Fruit fly (Drosophila melanogaster) whole organism, pupa: ENCODE measurements around the gene Crg-1.
A peak's percentile ranks its signal among the peaks of the same experiment; 100 is the strongest.
"Not testable (repeated sequence)": the region's sequence is repeated elsewhere in the genome, so short reads cannot be mapped to it uniquely, and the experiment has no call there.

Experiments
- CG10348 ChIP-seq: fragments of 200-800 bp; sonication (Bioruptor generic); IDR thresholded peaks from 2 replicates; pipeline ENCODE4 v1.3.6; 2022; ENCODE audit warnings: missing biosample characterization, missing genetic modification characterization
- CG12605 ChIP-seq: fragments of 200-800 bp; sonication (Bioruptor generic); IDR thresholded peaks from 2 replicates; pipeline ENCODE4 v1.3.6; 2022; ENCODE audit warnings: missing biosample characterization, missing genetic modification characterization
- CG13204 ChIP-seq: fragments of 200-800 bp; sonication (Bioruptor generic); optimal IDR thresholded peaks from 2 replicates; lab custom pipeline; 2018; ENCODE audit warnings: missing biosample characterization, mild to moderate bottlenecking, missing genetic modification characterization, moderate library complexity
- CG14655 ChIP-seq: fragments of 200-800 bp; sonication (Bioruptor generic); optimal IDR thresholded peaks from 3 replicates; lab custom pipeline; 2017; ENCODE audit warnings: mild to moderate bottlenecking, missing biosample characterization, missing genetic modification reagents, missing genetic modification characterization
- CG15710 ChIP-seq: fragments of 200-800 bp; sonication (Bioruptor generic); optimal IDR thresholded peaks from 2 replicates; lab custom pipeline; 2018; ENCODE audit warnings: missing biosample characterization, mild to moderate bottlenecking, missing genetic modification characterization, moderate library complexity
- CG17806 ChIP-seq: fragments of 200-800 bp; sonication (Bioruptor generic); optimal IDR thresholded peaks from 2 replicates; lab custom pipeline; 2018; ENCODE audit warnings: missing biosample characterization, mild to moderate bottlenecking, missing genetic modification characterization, moderate library complexity
- CG32121 ChIP-seq: fragments of 200-800 bp; sonication (Bioruptor generic); IDR thresholded peaks from 2 replicates; pipeline ENCODE4 v1.3.6; 2022; ENCODE audit warnings: missing biosample characterization, missing genetic modification characterization
- CG34367 ChIP-seq: fragments of 200-800 bp; sonication (Bioruptor generic); optimal IDR thresholded peaks from 2 replicates; lab custom pipeline; 2018; ENCODE audit warnings: missing biosample characterization, mild to moderate bottlenecking, missing genetic modification characterization
- CG4496 ChIP-seq: fragments of 200-800 bp; sonication (Bioruptor generic); IDR thresholded peaks from 3 replicates; pipeline ENCODE4 v1.3.6; 2022; ENCODE audit warnings: missing biosample characterization, missing genetic modification characterization
- CG8159 ChIP-seq: fragments of 200-800 bp; sonication (Bioruptor generic); optimal IDR thresholded peaks from 3 replicates; lab custom pipeline; 2018; ENCODE audit warnings: missing biosample characterization, mild to moderate bottlenecking, missing genetic modification characterization, moderate library complexity
- CG8301 ChIP-seq: fragments of 200-800 bp; sonication (Bioruptor generic); optimal IDR thresholded peaks from 2 replicates; lab custom pipeline; 2018; ENCODE audit warnings: missing biosample characterization, mild to moderate bottlenecking, missing genetic modification characterization
- CG9948 ChIP-seq: fragments of 200-800 bp; sonication (Bioruptor generic); optimal IDR thresholded peaks from 2 replicates; lab custom pipeline; 2018; ENCODE audit warnings: missing biosample characterization, mild to moderate bottlenecking, missing genetic modification characterization, moderate library complexity
- D1 ChIP-seq: fragments of 200-800 bp; sonication (Bioruptor generic); optimal IDR thresholded peaks from 2 replicates; lab custom pipeline; 2018; ENCODE audit warnings: missing biosample characterization, mild to moderate bottlenecking, missing genetic modification characterization, moderate library complexity
- EcR ChIP-seq: fragments of 200-800 bp; sonication (Bioruptor generic); optimal IDR thresholded peaks from 3 replicates; lab custom pipeline; 2019; ENCODE audit warnings: missing biosample characterization, missing genetic modification characterization, mild to moderate bottlenecking, moderate library complexity, missing genetic modification reagents
- Ets98B ChIP-seq: fragments of 200-800 bp; sonication (Bioruptor generic); IDR thresholded peaks from 2 replicates; pipeline ENCODE4 v1.3.6; 2022; ENCODE audit warnings: missing biosample characterization, missing genetic modification characterization
- Pif1A ChIP-seq: fragments of 200-800 bp; sonication (Bioruptor generic); optimal IDR thresholded peaks from 3 replicates; lab custom pipeline; 2016; ENCODE audit warnings: missing biosample characterization, missing genetic modification characterization
- Pif1B ChIP-seq: fragments of 200-800 bp; sonication (Bioruptor generic); optimal IDR thresholded peaks from 3 replicates; lab custom pipeline; 2016; ENCODE audit warnings: missing biosample characterization, missing genetic modification characterization
- Snoo ChIP-seq: fragments of 200-800 bp; sonication (Bioruptor generic); optimal IDR thresholded peaks from 3 replicates; lab custom pipeline; 2017; ENCODE audit warnings: missing biosample characterization, mild to moderate bottlenecking, missing genetic modification characterization, inconsistent platforms
- fd96Ca ChIP-seq: fragments of 200-800 bp; sonication (Bioruptor generic); IDR thresholded peaks from 3 replicates; pipeline ENCODE4 v1.3.6; 2022; ENCODE audit warnings: missing biosample characterization, missing genetic modification characterization
- gl ChIP-seq: fragments of 200-800 bp; sonication (Bioruptor generic); optimal IDR thresholded peaks from 2 replicates; lab custom pipeline; 2018; ENCODE audit warnings: missing biosample characterization, mild to moderate bottlenecking, missing genetic modification characterization
- rn ChIP-seq: fragments of 200-800 bp; sonication (Bioruptor generic); IDR thresholded peaks from 2 replicates; pipeline ENCODE4 v1.3.6; 2022; ENCODE audit warnings: missing biosample characterization, missing genetic modification characterization

Crg-1 gene

dm6 chrX:3780884-3781283 is 12.1 kb upstream of the Crg-1 start:
- TF ChIP-seq CG17806 (tag; lab: Kevin White, UChicago) (no peak), fd96Ca (peak; percentile 8; the same call in 1 of the 3 replicates), Pif1A (no peak), gl (tag; lab: Kevin White, UChicago) (no peak), CG12605 (GFP tag; lab: Robert Waterston, UW) (0 out of 2 replicates have a peak, but pooled peaks have one; percentile 25), Ets98B (GFP tag; lab: Robert Waterston, UW) (0 out of 2 replicates have a peak, but pooled peaks have one; percentile 54), EcR (GFP tag; lab: Kevin White, UChicago) (peak; percentile 52), CG32121 (GFP tag; lab: Robert Waterston, UW) (no peak; the same call in 1 of the 2 replicates)

- no peak for TF ChIP-seq fd96Ca
- no peak for TF ChIP-seq gl (tag; lab: Kevin White, UChicago)
- no peak for TF ChIP-seq Snoo (tag; lab: Kevin White, UChicago)
- no peak for TF ChIP-seq CG13204 (GFP tag; lab: Kevin White, UChicago)
- no peak for TF ChIP-seq CG12605 (GFP tag; lab: Robert Waterston, UW)
- no peak for TF ChIP-seq Pif1A
- TF ChIP-seq Pif1B (GFP tag; lab: Kevin White, UChicago): no peak
- TF ChIP-seq CG4496 (GFP tag; lab: Robert Waterston, UW): no peak
- no peak for TF ChIP-seq EcR (GFP tag; lab: Kevin White, UChicago)
- no peak for TF ChIP-seq rn (GFP tag; lab: Robert Waterston, UW)
- no peak for TF ChIP-seq CG14655 (GFP tag; lab: Kevin White, UChicago)
- no peak for TF ChIP-seq D1
- no peak for TF ChIP-seq CG17806 (tag; lab: Kevin White, UChicago)
- TF ChIP-seq CG32121 (GFP tag; lab: Robert Waterston, UW): no peak
- no peak for TF ChIP-seq CG34367
- TF ChIP-seq CG8301: no peak
Observed at dm6 chrX:3788432-3788831, 4.6 kb upstream of the Crg-1 start.

- no peak for TF ChIP-seq CG17806 (tag; lab: Kevin White, UChicago)
- no peak for TF ChIP-seq fd96Ca
- TF ChIP-seq Ets98B (GFP tag; lab: Robert Waterston, UW): no peak
- TF ChIP-seq CG32121 (GFP tag; lab: Robert Waterston, UW): no peak
- TF ChIP-seq Snoo (tag; lab: Kevin White, UChicago): no peak
- no peak for TF ChIP-seq CG13204 (GFP tag; lab: Kevin White, UChicago)
- TF ChIP-seq CG15710 (tag; lab: Kevin White, UChicago): no peak
- TF ChIP-seq gl (tag; lab: Kevin White, UChicago): no peak
- TF ChIP-seq D1: no peak
- no peak for TF ChIP-seq CG9948 (tag; lab: Kevin White, UChicago)
- TF ChIP-seq CG4496 (GFP tag; lab: Robert Waterston, UW): no peak
- no peak for TF ChIP-seq Pif1B (GFP tag; lab: Kevin White, UChicago)
- no peak for TF ChIP-seq Pif1A
- no peak for TF ChIP-seq EcR (GFP tag; lab: Kevin White, UChicago)
- no peak for TF ChIP-seq CG10348 (GFP tag; lab: Robert Waterston, UW)
- no peak for TF ChIP-seq CG8301
Observed at dm6 chrX:3789284-3789683, 3.7 kb upstream of the Crg-1 start.

- not testable (repeated sequence) for TF ChIP-seq EcR (GFP tag; lab: Kevin White, UChicago); CG32121 (GFP tag; lab: Robert Waterston, UW); Snoo (tag; lab: Kevin White, UChicago)
Observed at dm6 chrX:3789769-3790168, 3.3 kb upstream of the Crg-1 start, which contains the start of gene HIP-R. Gene HIP-R, plus strand, starts transcription at chrX:3789969.

dm6 chrX:3798919-3799318 is 5.9 kb downstream of the Crg-1 start, which contains the start of gene HIP:
Gene HIP, plus strand, starts transcription at chrX:3799150.
- not testable (repeated sequence) for TF ChIP-seq CG34367; CG8301; CG15710 (tag; lab: Kevin White, UChicago)

- not testable (repeated sequence) for TF ChIP-seq CG10348 (GFP tag; lab: Robert Waterston, UW); CG14655 (GFP tag; lab: Kevin White, UChicago); Ets98B (GFP tag; lab: Robert Waterston, UW)
Observed at dm6 chrX:3802016-3802415, 9.0 kb downstream of the Crg-1 start, which contains the start of gene fd3F. Gene fd3F, plus strand, starts transcription at chrX:3802316.

- TF ChIP-seq CG10348 (GFP tag; lab: Robert Waterston, UW) (no peak), CG12605 (GFP tag; lab: Robert Waterston, UW) (no peak), CG4496 (GFP tag; lab: Robert Waterston, UW) (no peak), Pif1A (no peak), CG8159 (tag; lab: Kevin White, UChicago) (no peak), gl (tag; lab: Kevin White, UChicago) (no peak), CG32121 (GFP tag; lab: Robert Waterston, UW) (no peak), CG13204 (GFP tag; lab: Kevin White, UChicago) (no peak), Snoo (tag; lab: Kevin White, UChicago) (no peak)
- TF ChIP-seq, all 21 proteins: peak for 0
Observed at dm6 chrX:3808467-3808866, 15.4 kb downstream of the Crg-1 start.
